Fruit fly (Drosophila melanogaster): ENCODE measurements around the gene Got2.

dm6 chr2L:2011430-2011829 is 23.9 kb upstream of the Got2 start:
- TF ChIP-seq pan (optimal IDR thresholded peaks at IDR 0.05), result no peak
- TF ChIP-seq sv (GFP tag; optimal IDR thresholded peaks at IDR 0.05), result no peak
- TF ChIP-seq psq (GFP tag; optimal IDR thresholded peaks at IDR 0.05), result no peak
- TF ChIP-seq fru (GFP tag; optimal IDR thresholded peaks at IDR 0.05), result no peak
- no peak for TF ChIP-seq Vsx2 (GFP tag; optimal IDR thresholded peaks at IDR 0.05; ENCODE audit: partially characterized antibody)
- TF ChIP-seq br (GFP tag; optimal IDR thresholded peaks at IDR 0.05), result no peak
- no peak for TF ChIP-seq woc (GFP tag; optimal IDR thresholded peaks at IDR 0.05)
- no peak for TF ChIP-seq Abd-B (GFP tag; optimal IDR thresholded peaks at IDR 0.05)
- TF ChIP-seq Dif (GFP tag; optimal IDR thresholded peaks at IDR 0.05; ENCODE audit: partially characterized antibody), result no peak
- no peak for TF ChIP-seq foxo (GFP tag; optimal IDR thresholded peaks at IDR 0.05)
